Worm (Caenorhabditis elegans) whole organism, L1 larva: Measurements from ENCODE around the gene C56E6.4.

Experiments
- egl-27 ChIP-seq, 2 experiments: fragments of 150-350 bp in 1 of 2; sonication (generic microtip); optimal IDR thresholded peaks; 3 replicates each; lab custom pipeline; 2017 to 2018; ENCODE audit warnings: missing biosample characterization in 2 of 2, missing genetic modification characterization in 2 of 2, missing genetic modification reagents in 2 of 2
- jun-1 ChIP-seq: fragments of 150-350 bp; optimal IDR thresholded peaks from 2 replicates; lab custom pipeline; 2014; ENCODE audit warnings: missing biosample characterization, missing genetic modification reagents, missing genetic modification characterization
- mab-9 ChIP-seq: fragments of 200-800 bp; sonication (Bioruptor generic); IDR thresholded peaks from 2 replicates; pipeline ENCODE4 v1.3.6; 2022; ENCODE audit warnings: missing genetic modification reagents, missing genetic modification characterization, missing compliant biosample characterization
- nhr-90 ChIP-seq: sonication (generic microtip); optimal IDR thresholded peaks from 2 replicates; lab custom pipeline; 2016; ENCODE audit warnings: mild to moderate bottlenecking, missing genetic modification characterization, missing compliant biosample characterization; ENCODE audit not compliant: poor library complexity

ce11 chrII:6554677-6555076 lies 26.1 kb upstream of the C56E6.4 start, which contains the start of gene wrn-1:
- TF ChIP-seq nhr-90 (no peak), egl-27 (tag; optimal IDR thresholded peaks at IDR 0.05; lab: Kevin White, UChicago) (no peak), jun-1 (tag; lab: Kevin White, UChicago) (no peak), mab-9 (no peak)
